Fruit fly (Drosophila melanogaster) whole organism, larva: ENCODE data around the gene fh.

Experiments
- noc ChIP-seq: fragments of 200-800 bp; sonication (Bioruptor generic); optimal IDR thresholded peaks from 3 replicates; lab custom pipeline; 2019; ENCODE audit warnings: missing biosample characterization, mild to moderate bottlenecking, missing genetic modification characterization, moderate library complexity

The fh gene

DNA sequence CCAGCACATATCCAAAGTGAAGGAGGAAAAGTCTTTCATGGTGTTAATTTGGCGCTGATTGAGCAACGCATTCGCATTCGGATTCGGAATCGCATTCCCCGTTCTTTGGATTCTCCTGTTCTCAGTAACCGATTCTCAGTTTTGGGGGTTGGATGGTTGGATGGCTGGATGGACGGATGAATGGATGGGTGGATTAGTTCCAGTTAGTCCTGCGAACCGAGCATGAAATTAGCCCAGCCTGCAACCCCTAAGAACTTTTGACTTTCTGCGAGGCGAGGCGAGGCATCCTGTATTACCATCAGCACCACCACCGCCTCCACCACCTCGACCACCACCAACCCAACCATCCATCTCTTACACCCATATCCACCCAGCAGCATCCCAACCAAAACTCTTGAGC, 18.6 kb downstream of the fh start:
- TF ChIP-seq noc: no peak

- no peak for TF ChIP-seq noc
These were observed 19.4 kb downstream of the fh start for dm6 chrX:9129436-9129835.

DNA sequence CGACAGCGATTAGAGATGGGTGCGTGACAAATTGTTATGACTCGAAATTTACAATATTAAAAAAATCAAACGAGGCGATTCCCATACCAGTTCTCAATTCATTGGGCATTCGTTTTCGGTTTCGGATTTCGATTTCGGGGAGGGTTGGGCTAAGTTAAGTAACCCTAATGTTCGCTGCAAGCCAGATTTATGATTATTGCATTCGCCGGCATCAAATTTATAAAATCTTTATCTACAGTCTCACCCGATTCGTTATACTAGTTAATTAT, 20.9 kb downstream of the fh start:
- TF ChIP-seq noc: no peak

DNA sequence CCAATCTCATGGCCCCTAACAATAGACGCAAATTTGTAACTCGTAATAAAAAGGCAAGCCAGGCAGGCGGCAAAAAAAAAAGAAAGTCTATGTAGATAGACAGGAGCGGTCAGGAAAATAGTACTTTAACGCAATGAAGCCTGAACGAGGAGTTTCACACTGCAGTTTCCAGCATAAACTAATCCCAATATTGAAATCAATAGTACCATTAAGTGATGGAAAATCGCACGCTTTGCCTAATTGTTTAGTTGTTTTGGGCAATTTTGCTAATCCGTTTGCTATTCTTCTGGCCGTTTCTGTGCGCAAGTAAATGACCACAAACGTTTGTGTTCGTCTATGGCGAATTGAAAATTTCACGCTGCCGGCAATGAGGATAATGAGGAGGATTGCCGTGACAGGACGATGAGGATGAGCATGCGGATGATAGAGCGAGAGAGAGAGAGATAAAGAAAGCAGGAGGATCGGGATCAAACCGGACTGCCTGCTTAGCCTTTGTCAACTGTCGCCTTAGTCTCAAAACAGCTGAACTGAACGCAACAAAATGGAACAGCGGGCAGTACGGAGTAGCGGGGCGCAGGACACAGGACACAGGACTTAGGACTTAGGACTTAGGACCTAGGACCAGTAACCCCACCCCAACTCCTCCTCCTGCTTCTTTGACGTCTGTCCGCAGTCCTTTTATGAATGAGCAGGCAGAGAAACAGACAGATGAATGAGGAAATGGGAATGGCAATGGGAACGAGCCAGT, 21.4 kb downstream of the fh start:
- TF ChIP-seq noc: no peak

DNA sequence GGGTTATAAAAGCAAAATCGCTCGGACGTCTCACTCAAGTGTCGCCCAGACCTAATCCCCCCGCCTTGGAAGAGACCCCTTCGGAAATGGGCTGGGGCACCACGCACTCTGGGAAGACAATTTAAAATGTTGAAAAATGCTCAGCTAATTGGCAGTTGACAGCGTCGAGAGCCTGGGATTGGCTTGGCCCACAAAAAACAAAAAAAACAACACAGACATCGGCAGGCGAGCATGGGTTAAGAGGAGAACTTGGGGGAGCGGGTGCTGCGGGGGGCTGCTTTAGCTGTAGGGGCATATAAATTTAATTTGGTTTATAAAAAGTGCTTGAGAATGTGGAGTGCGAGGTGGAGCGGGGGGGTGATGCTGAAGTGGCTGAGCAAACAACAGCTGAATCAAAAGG, 26.4 kb downstream of the fh start:
- TF ChIP-seq noc: no peak

- no peak for TF ChIP-seq noc
These were observed 27.8 kb downstream of the fh start for dm6 chrX:9120828-9121754.

- no peak for TF ChIP-seq noc
These were observed 29.1 kb downstream of the fh start for dm6 chrX:9119671-9120364.

- TF ChIP-seq noc: no peak
These were observed 29.8 kb downstream of the fh start for dm6 chrX:9118961-9119633.

- no peak for TF ChIP-seq noc
These were observed 31.0 kb downstream of the fh start for dm6 chrX:9117831-9118230.

- TF ChIP-seq noc: no peak
These were observed 38.5 kb downstream of the fh start for dm6 chrX:9110155-9110909.

DNA sequence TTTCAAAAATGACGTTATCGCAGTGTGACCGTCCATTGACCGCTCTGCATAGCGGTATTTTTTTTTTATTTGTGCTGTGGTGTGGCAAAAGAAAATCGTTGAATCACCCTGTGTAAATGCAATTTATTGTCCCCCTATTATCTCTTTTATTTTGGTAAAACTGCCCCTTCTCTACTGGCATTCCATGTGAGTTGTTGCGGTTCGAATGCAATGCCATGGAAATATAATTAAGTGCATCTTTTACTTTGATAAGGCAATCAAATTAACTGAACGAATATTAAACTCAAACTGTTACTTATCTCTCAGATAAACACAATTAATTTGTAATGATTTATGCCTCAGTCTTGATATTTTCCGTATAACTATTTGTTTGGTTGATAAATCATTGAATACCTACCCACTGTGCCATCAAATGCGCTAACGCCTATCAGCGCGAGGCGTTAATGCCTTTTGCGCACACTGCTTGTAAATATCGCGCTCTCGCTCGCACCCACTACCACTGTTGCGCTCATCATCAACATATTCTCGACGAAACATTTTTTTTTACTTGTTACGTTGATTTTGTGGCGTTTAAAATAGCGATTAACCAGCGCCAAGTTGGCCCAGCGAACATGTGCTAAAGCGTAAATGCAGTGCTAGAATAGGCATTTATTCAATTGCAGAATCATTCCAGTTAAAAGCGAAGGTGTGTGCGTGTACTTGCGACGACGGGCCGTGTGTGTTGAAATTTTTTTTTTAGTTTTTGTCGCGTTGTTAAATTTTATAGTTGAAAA, 39.6 kb downstream of the fh start:
- no peak for TF ChIP-seq noc

DNA sequence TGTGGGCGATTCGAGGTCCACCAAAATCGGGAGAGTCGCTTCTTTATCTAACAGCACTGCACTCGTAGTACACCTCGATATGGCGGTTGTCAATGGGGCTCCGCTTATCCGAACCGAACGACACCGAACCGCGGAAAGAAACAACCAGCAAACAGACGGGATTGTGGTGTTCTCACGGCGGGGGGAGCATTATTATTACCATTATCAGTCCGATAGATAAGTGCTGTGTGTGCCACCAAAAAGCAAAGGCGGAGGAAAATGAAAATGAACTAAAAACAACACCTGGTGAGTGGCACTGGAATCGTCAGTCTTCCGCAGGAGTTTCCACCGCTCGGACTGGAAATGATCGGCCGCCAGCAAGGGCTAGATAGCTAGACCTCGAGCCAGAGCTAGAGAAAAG, 40.5 kb downstream of the fh start, which contains the start of gene AP-1gamma:
TSS of gene AP-1gamma (plus strand) at position 305 of the 400 bp plus-strand sequence.
- TF ChIP-seq noc: no peak

- no peak for TF ChIP-seq noc
These were observed 42.0 kb downstream of the fh start, which contains the start of gene Arfrp1 for dm6 chrX:9106775-9107283. TSS of gene Arfrp1 (plus strand) at chrX:9107069.

DNA sequence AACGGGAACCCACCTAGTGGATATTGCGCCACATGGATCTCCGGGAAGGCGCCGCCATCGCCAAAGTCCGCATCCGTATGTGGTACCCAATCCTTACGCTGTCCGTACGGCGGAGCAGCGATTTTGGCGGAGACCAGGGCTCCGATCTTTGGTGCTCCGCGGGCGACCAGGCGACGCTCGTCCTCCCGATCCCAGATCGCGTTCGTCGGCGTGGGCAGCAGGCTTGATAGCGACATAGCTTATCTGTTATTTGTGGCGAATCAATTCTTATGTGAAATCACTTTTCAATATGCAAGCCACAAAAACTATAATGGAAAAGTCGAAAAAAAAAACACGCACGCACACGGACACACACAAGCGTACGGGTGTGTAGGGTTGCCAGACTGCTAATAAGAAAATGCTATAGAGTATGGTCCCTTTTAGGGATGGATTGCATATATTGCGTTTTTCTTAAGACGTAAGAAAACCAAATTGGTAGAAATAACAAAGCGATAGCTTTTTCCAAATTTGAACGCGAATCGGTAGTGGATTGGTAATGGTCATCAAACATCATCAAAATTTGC, 42.6 kb downstream of the fh start, which contains the start of gene Bx42:
TSS of gene Bx42 (minus strand) at position 393 of the 563 bp plus-strand sequence.
- TF ChIP-seq noc: no peak
